Fruit fly (Drosophila melanogaster) whole organism, embryonic: ENCODE results near the gene CG4101.
A peak's percentile ranks its signal among the peaks of the same experiment; 100 is the strongest.

Source experiments
- ATbp ChIP-seq: fragments of 200-800 bp; sonication (Bioruptor generic); optimal IDR thresholded peaks from 2 replicates; lab custom pipeline; 2017; ENCODE audit warnings: missing biosample characterization, mild to moderate bottlenecking, missing genetic modification characterization, missing genetic modification reagents
- Antp ChIP-seq: fragments of 200-800 bp; sonication (Bioruptor generic); optimal IDR thresholded peaks from 3 replicates; lab custom pipeline; 2016; ENCODE audit warnings: missing biosample characterization, missing genetic modification characterization
- Asciz ChIP-seq: fragments of 200-800 bp; sonication (Bioruptor generic); optimal IDR thresholded peaks from 2 replicates; lab custom pipeline; 2017; ENCODE audit warnings: missing biosample characterization, mild to moderate bottlenecking, missing genetic modification characterization, missing genetic modification reagents
- Atf-2 ChIP-seq: fragments of 200-800 bp; sonication (Bioruptor generic); optimal IDR thresholded peaks from 2 replicates; lab custom pipeline; 2016; ENCODE audit warnings: missing biosample characterization, missing genetic modification characterization
- CG10321 ChIP-seq: fragments of 200-800 bp; sonication (Bioruptor generic); IDR thresholded peaks from 2 replicates; pipeline ENCODE4 v1.3.6; 2022; ENCODE audit warnings: missing biosample characterization, missing genetic modification characterization
- CG12236 ChIP-seq: fragments of 200-800 bp; sonication (Bioruptor generic); optimal IDR thresholded peaks from 2 replicates; lab custom pipeline; 2016; ENCODE audit warnings: missing biosample characterization, missing genetic modification characterization
- CG12391 ChIP-seq: fragments of 200-800 bp; sonication (Bioruptor generic); optimal IDR thresholded peaks from 3 replicates; lab custom pipeline; 2018; ENCODE audit warnings: missing biosample characterization, mild to moderate bottlenecking, missing genetic modification characterization, moderate library complexity
- CG14860 ChIP-seq: fragments of 200-800 bp; sonication (Bioruptor generic); IDR thresholded peaks from 3 replicates; pipeline ENCODE4 v1.3.6; 2022; ENCODE audit warnings: missing biosample characterization, missing genetic modification characterization; ENCODE audit not compliant: partially characterized antibody
- CG15601 ChIP-seq: fragments of 200-800 bp; sonication (Bioruptor generic); optimal IDR thresholded peaks from 3 replicates; lab custom pipeline; 2019; ENCODE audit warnings: missing biosample characterization, mild to moderate bottlenecking, missing genetic modification characterization, moderate library complexity
- CG1832 ChIP-seq: fragments of 200-800 bp; sonication (Bioruptor generic); optimal IDR thresholded peaks from 2 replicates; lab custom pipeline; 2017; ENCODE audit warnings: missing biosample characterization, mild to moderate bottlenecking, missing genetic modification characterization, inconsistent platforms
- CG18619 ChIP-seq: fragments of 200-800 bp; sonication (Bioruptor generic); optimal IDR thresholded peaks from 3 replicates; lab custom pipeline; 2017; ENCODE audit warnings: missing biosample characterization, mild to moderate bottlenecking, missing genetic modification characterization
- CG30020 ChIP-seq: fragments of 200-800 bp; optimal IDR thresholded peaks from 2 replicates; lab custom pipeline; 2019; ENCODE audit warnings: missing biosample characterization, mild to moderate bottlenecking, missing genetic modification characterization, moderate library complexity
- CG3407 ChIP-seq: fragments of 200-800 bp; sonication (Bioruptor generic); optimal IDR thresholded peaks from 2 replicates; lab custom pipeline; 2018; ENCODE audit warnings: missing biosample characterization, mild to moderate bottlenecking, missing genetic modification characterization
- CG3838 ChIP-seq: fragments of 200-800 bp; sonication (Bioruptor generic); optimal IDR thresholded peaks from 3 replicates; lab custom pipeline; 2016; ENCODE audit warnings: missing biosample characterization, missing genetic modification characterization
- CG3995 ChIP-seq: fragments of 200-800 bp; sonication (Bioruptor generic); optimal IDR thresholded peaks from 3 replicates; lab custom pipeline; 2016; ENCODE audit warnings: missing biosample characterization, missing genetic modification characterization
- CG7372 ChIP-seq: fragments of 200-800 bp; sonication (Bioruptor generic); IDR thresholded peaks from 2 replicates; pipeline ENCODE4 v1.3.6; 2022; ENCODE audit warnings: missing biosample characterization, missing genetic modification characterization
- D ChIP-seq, 2 experiments: fragments of 200-800 bp in 1 of 2; fragments of >200 bp in 1 of 2; sonication (Bioruptor generic) in 1 of 2; optimal IDR thresholded peaks; 2 replicates in 1 of 2; 3 replicates in 1 of 2; lab custom pipeline; 2017; ENCODE audit warnings: mild to moderate bottlenecking in 1 of 2, missing biosample characterization in 1 of 2, missing genetic modification characterization in 1 of 2, missing genetic modification reagents in 1 of 2
- Drgx ChIP-seq: fragments of 200-800 bp; sonication (Bioruptor generic); IDR thresholded peaks from 2 replicates; pipeline ENCODE4 v1.3.6; 2022; ENCODE audit warnings: missing biosample characterization, missing genetic modification characterization
- Gsc ChIP-seq: fragments of 200-800 bp; sonication (Bioruptor generic); IDR thresholded peaks from 2 replicates; pipeline ENCODE4 v1.3.6; 2022; ENCODE audit warnings: missing biosample characterization, missing genetic modification characterization
- Hr3 ChIP-seq: fragments of 200-800 bp; sonication (Bioruptor generic); optimal IDR thresholded peaks from 3 replicates; lab custom pipeline; 2016; ENCODE audit warnings: missing biosample characterization, missing genetic modification characterization
- Hr78 ChIP-seq, 2 experiments: fragments of 200-800 bp in 1 of 2; fragments of >200 bp in 1 of 2; sonication (Bioruptor generic) in 1 of 2; optimal IDR thresholded peaks; 2 replicates each; lab custom pipeline; 2017 to 2019; ENCODE audit warnings: missing biosample characterization in 2 of 2, missing genetic modification characterization in 2 of 2, mild to moderate bottlenecking in 1 of 2, moderate library complexity in 1 of 2
- Med ChIP-seq: fragments of 200-800 bp; sonication (Bioruptor generic); peaks from one replicate; lab custom pipeline; 2016; ENCODE audit warnings: missing biosample characterization, missing genetic modification characterization, mild to moderate bottlenecking, inconsistent platforms, moderate library complexity
- NFAT ChIP-seq: fragments of 200-800 bp; sonication (Bioruptor generic); IDR thresholded peaks from 2 replicates; pipeline ENCODE4 v1.3.6; 2022; ENCODE audit warnings: missing biosample characterization, missing genetic modification characterization
- Nf-YA ChIP-seq: fragments of 200-800 bp; sonication (Bioruptor generic); IDR thresholded peaks from 2 replicates; pipeline ENCODE4 v1.3.6; 2022; ENCODE audit warnings: missing biosample characterization, missing genetic modification characterization
- Side ChIP-seq: fragments of 200-800 bp; sonication (Bioruptor generic); optimal IDR thresholded peaks from 2 replicates; lab custom pipeline; 2016; ENCODE audit warnings: missing biosample characterization, missing genetic modification characterization
- Spps ChIP-seq: fragments of 200-800 bp; sonication (Bioruptor generic); optimal IDR thresholded peaks from 2 replicates; lab custom pipeline; 2018; ENCODE audit warnings: missing biosample characterization, mild to moderate bottlenecking, missing genetic modification characterization
- Sry-δ ChIP-seq: fragments of 200-800 bp; sonication (Bioruptor generic); optimal IDR thresholded peaks from 2 replicates; lab custom pipeline; 2016; ENCODE audit warnings: missing biosample characterization, missing genetic modification characterization
- TFAM ChIP-seq: fragments of 200-800 bp; sonication (Bioruptor generic); optimal IDR thresholded peaks from 2 replicates; lab custom pipeline; 2017; ENCODE audit warnings: missing biosample characterization, missing genetic modification characterization, inconsistent platforms
- ase ChIP-seq: fragments of 200-800 bp; sonication (Bioruptor generic); IDR thresholded peaks from 3 replicates; pipeline ENCODE4 v1.3.6; 2022; ENCODE audit warnings: missing biosample characterization, missing genetic modification characterization
- bcd ChIP-seq: fragments of 200-800 bp; sonication (Bioruptor generic); optimal IDR thresholded peaks from 2 replicates; lab custom pipeline; 2017; ENCODE audit warnings: missing biosample characterization, mild to moderate bottlenecking, missing genetic modification characterization
- br ChIP-seq: fragments of >200 bp; optimal IDR thresholded peaks from 2 replicates; lab custom pipeline; 2017
- bsh ChIP-seq, 2 experiments: fragments of 200-800 bp; sonication (Bioruptor generic); optimal IDR thresholded peaks; 2 replicates each; lab custom pipeline; 2017 to 2018; ENCODE audit warnings: mild to moderate bottlenecking in 2 of 2, missing biosample characterization in 2 of 2, missing genetic modification characterization in 2 of 2, moderate library complexity in 1 of 2
- cad ChIP-seq: fragments of >200 bp; optimal IDR thresholded peaks from 2 replicates; lab custom pipeline; 2017; ENCODE audit warnings: missing biosample characterization, missing genetic modification characterization
- cas ChIP-seq: fragments of 200-800 bp; sonication (Bioruptor generic); IDR thresholded peaks from 2 replicates; pipeline ENCODE4 v1.3.6; 2022; ENCODE audit warnings: missing biosample characterization, missing genetic modification characterization
- ci ChIP-seq: fragments of 200-800 bp; sonication (Bioruptor generic); IDR thresholded peaks from 3 replicates; pipeline ENCODE4 v1.3.6; 2022; ENCODE audit warnings: missing biosample characterization, missing genetic modification characterization
- eyg ChIP-seq: fragments of 200-800 bp; sonication (Bioruptor generic); optimal IDR thresholded peaks from 3 replicates; lab custom pipeline; 2016; ENCODE audit warnings: missing biosample characterization, missing genetic modification characterization
- gem ChIP-seq: fragments of 200-800 bp; sonication (Bioruptor generic); optimal IDR thresholded peaks from 2 replicates; lab custom pipeline; 2019; ENCODE audit warnings: missing biosample characterization, mild to moderate bottlenecking, missing genetic modification characterization, moderate library complexity
- inv ChIP-seq: fragments of 200-800 bp; sonication (Bioruptor generic); IDR thresholded peaks from 2 replicates; pipeline ENCODE4 v1.3.6; 2022; ENCODE audit warnings: missing biosample characterization, missing genetic modification characterization; ENCODE audit not compliant: partially characterized antibody
- kay ChIP-seq: fragments of 200-800 bp; sonication (Bioruptor generic); optimal IDR thresholded peaks from 2 replicates; lab custom pipeline; 2016; ENCODE audit warnings: missing biosample characterization, missing genetic modification characterization
- prd ChIP-seq, 3 experiments: fragments of >200 bp in 2 of 3; fragments of 200-800 bp in 1 of 3; sonication (Bioruptor generic) in 1 of 3; optimal IDR thresholded peaks in 2 of 3; IDR thresholded peaks in 1 of 3; 2 replicates in 2 of 3; 3 replicates in 1 of 3; pipeline versions ENCODE4 v1.3.6 to Lab custom; 2017 to 2022; ENCODE audit warnings: missing biosample characterization in 1 of 3, missing genetic modification characterization in 1 of 3
- row ChIP-seq: fragments of 200-800 bp; sonication (Bioruptor generic); IDR thresholded peaks from 3 replicates; pipeline ENCODE4 v1.3.6; 2022; ENCODE audit warnings: missing biosample characterization, missing genetic modification characterization
- run ChIP-seq: fragments of 200-800 bp; sonication (Bioruptor generic); optimal IDR thresholded peaks from 3 replicates; lab custom pipeline; 2018; ENCODE audit warnings: missing biosample characterization, mild to moderate bottlenecking, missing genetic modification characterization
- sens-2 ChIP-seq: fragments of 200-800 bp; sonication (Bioruptor generic); IDR thresholded peaks from 2 replicates; pipeline ENCODE4 v1.3.6; 2022; ENCODE audit warnings: missing biosample characterization, missing genetic modification characterization
- shn ChIP-seq: fragments of 200-800 bp; sonication (Bioruptor generic); optimal IDR thresholded peaks from 3 replicates; lab custom pipeline; 2016; ENCODE audit warnings: missing biosample characterization, missing genetic modification characterization
- tx ChIP-seq: fragments of 200-800 bp; sonication (Bioruptor generic); optimal IDR thresholded peaks from 2 replicates; lab custom pipeline; 2016; ENCODE audit warnings: missing biosample characterization, missing genetic modification characterization
- vnd ChIP-seq: fragments of 200-800 bp; sonication (Bioruptor generic); IDR thresholded peaks from 3 replicates; pipeline ENCODE4 v1.3.6; 2022; ENCODE audit warnings: missing biosample characterization, missing genetic modification characterization; ENCODE audit not compliant: partially characterized antibody
- z ChIP-seq: fragments of 200-800 bp; sonication (Bioruptor generic); IDR thresholded peaks from 3 replicates; pipeline ENCODE4 v1.3.6; 2022; ENCODE audit warnings: missing biosample characterization, missing genetic modification characterization

CG4101 gene

DNA sequence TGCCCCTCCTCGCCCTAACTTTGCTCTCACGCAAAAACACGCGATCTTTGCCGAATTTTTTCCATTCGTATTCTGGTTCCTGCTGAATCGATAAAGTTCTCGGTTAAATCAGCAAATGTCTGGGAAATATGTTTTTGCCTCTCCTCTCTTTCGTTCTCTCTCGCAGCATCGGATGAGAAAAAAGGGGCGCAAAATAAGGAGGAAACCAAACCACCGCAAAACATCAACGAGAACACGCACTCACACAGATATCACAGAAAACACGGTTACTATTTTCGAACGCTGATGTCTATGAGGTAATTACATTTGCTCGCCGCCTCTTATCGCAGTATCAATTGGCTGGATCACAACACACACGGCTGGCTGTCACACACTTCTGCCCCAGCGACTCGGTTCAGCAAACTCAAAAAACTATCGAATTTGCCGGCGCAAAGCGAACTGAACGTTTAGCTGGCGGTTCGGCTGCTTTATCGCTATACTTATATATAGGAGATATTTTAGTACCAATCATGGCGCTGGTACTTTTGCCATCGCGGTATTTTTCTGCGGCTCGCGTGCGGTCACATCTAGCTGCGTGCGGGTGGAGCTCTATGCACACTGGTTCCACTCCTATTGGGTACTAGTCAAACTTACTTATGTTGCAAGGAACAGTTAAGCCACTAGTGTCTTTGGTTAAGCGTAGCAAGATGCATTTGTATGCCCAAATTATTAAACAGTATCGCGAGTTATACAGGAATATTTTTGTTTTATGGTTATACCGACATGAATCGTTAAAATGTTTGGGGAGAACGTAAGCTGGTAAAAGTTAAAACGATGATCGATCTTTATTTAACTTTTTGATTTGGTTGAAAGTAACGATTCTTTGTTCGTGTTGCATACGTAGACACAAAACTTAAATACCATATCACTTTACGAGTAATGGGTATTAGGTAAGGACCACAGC is 49.2 kb downstream of the CG4101 start, which contains the start of gene Baldspot (continued):
- TF ChIP-seq CG14860 (GFP tag; lab: Robert Waterston, UW): peak; percentile 65
- TF ChIP-seq run (tag; lab: Kevin White, UChicago): no peak
- TF ChIP-seq Sry-δ (GFP tag; lab: Kevin White, UChicago): peak; percentile 74
- TF ChIP-seq Drgx (GFP tag; lab: Robert Waterston, UW): peak; percentile 58
- TF ChIP-seq CG3838 (GFP tag; lab: Kevin White, UChicago): no peak
- TF ChIP-seq shn (GFP tag; lab: Kevin White, UChicago): peak; percentile 61
- peak; percentile 96 for TF ChIP-seq Med
- TF ChIP-seq CG3995: peak; percentile 50
- no peak for TF ChIP-seq CG1832 (GFP tag; lab: Kevin White, UChicago)
- TF ChIP-seq ci (GFP tag; lab: Robert Waterston, UW): peak; percentile 86
- TF ChIP-seq Nf-YA (GFP tag; lab: Robert Waterston, UW): peak; percentile 47; the same call in 1 of the 2 replicates
- TF ChIP-seq CG15601 (tag; lab: Kevin White, UChicago): no peak
- peak; percentile 79; the same call in 2 of the 3 replicates for TF ChIP-seq ase (GFP tag; lab: Robert Waterston, UW)
- TF ChIP-seq CG7372 (GFP tag; lab: Robert Waterston, UW): peak; percentile 55; the same call in 1 of the 2 replicates
- TF ChIP-seq vnd (GFP tag; lab: Robert Waterston, UW): peak; percentile 72
- TF ChIP-seq row (GFP tag; lab: Robert Waterston, UW): peak; percentile 88
- TF ChIP-seq CG3407 (GFP tag; lab: Kevin White, UChicago): peak; percentile 47
- TF ChIP-seq CG12391 (tag; lab: Kevin White, UChicago): peak; percentile 60
- 0 out of 2 replicates have a peak, but pooled peaks have one; percentile 24 for TF ChIP-seq cas (GFP tag; lab: Robert Waterston, UW)
- TF ChIP-seq Antp (GFP tag; lab: Kevin White, UChicago): peak; percentile 78
- peak; percentile 83 for TF ChIP-seq bcd
- TF ChIP-seq sens-2 (GFP tag; lab: Robert Waterston, UW): no peak
- no peak for TF ChIP-seq z (GFP tag; lab: Robert Waterston, UW)
- no peak for TF ChIP-seq CG18619 (GFP tag; lab: Kevin White, UChicago)
- peak; percentile 23 for TF ChIP-seq kay
- no peak for TF ChIP-seq CG10321 (GFP tag; lab: Robert Waterston, UW)
- TF ChIP-seq Spps: peak; percentile 77
- peak; percentile 86 for TF ChIP-seq gem (tag; lab: Kevin White, UChicago)
- peak in 1 of 2 experiments; percentile 26 for TF ChIP-seq Hr78 (GFP tag; optimal IDR thresholded peaks at IDR 0.05; lab: Kevin White, UChicago)
- no peak for TF ChIP-seq cad
- TF ChIP-seq inv: 0 out of 2 replicates have a peak, but pooled peaks have one; percentile 15
- TF ChIP-seq ATbp (GFP tag; lab: Kevin White, UChicago): peak; percentile 87
- no peak for TF ChIP-seq Gsc (GFP tag; lab: Robert Waterston, UW)
- TF ChIP-seq D (optimal IDR thresholded peaks at IDR 0.05; lab: Kevin White, UChicago): no peak
- TF ChIP-seq D (GFP tag; optimal IDR thresholded peaks at IDR 0.05; lab: Kevin White, UChicago): peak; percentile 88
- TF ChIP-seq CG12236 (GFP tag; lab: Kevin White, UChicago): no peak
- peak; percentile 77 for TF ChIP-seq Asciz
- no peak for TF ChIP-seq br
- peak; percentile 10 for TF ChIP-seq CG30020 (tag; lab: Kevin White, UChicago)
- peak; percentile 89 for TF ChIP-seq Side
- TF ChIP-seq eyg (GFP tag; lab: Kevin White, UChicago): peak; percentile 88
- peak; percentile 48 for TF ChIP-seq Atf-2 (GFP tag; lab: Kevin White, UChicago)
- TF ChIP-seq NFAT (GFP tag; lab: Robert Waterston, UW): peak; percentile 35; the same call in 1 of the 2 replicates
- TF ChIP-seq prd (optimal IDR thresholded peaks at IDR 0.05; lab: Kevin White, UChicago): no peak
- peak; percentile 81 for TF ChIP-seq prd (GFP tag; IDR thresholded peaks at IDR 0.05; lab: Robert Waterston, UW)
- TF ChIP-seq bsh (GFP tag; optimal IDR thresholded peaks at IDR 0.05; lab: Kevin White, UChicago): peak in 1 of 2 experiments; percentile 42
- TF ChIP-seq TFAM: peak; percentile 11
- no peak for TF ChIP-seq Hr3 (GFP tag; lab: Kevin White, UChicago)
- no peak for TF ChIP-seq tx (GFP tag; lab: Kevin White, UChicago)
